Worm (Caenorhabditis elegans) whole organism, L1 larva: ENCODE measurements around the gene arrd-24.

Source experiments
- C04F5.9 ChIP-seq: sonication (generic microtip); optimal IDR thresholded peaks from 2 replicates; lab custom pipeline; 2016; ENCODE audit warnings: missing genetic modification characterization, missing compliant biosample characterization
- lsy-2 ChIP-seq, 2 experiments: fragments of 150-350 bp; optimal IDR thresholded peaks; 2 replicates each; lab custom pipeline; 2014; ENCODE audit warnings: missing biosample characterization in 2 of 2, missing genetic modification characterization in 2 of 2
- mdl-1 ChIP-seq, 2 experiments: fragments of 150-350 bp; optimal IDR thresholded peaks; 2 replicates each; lab custom pipeline; 2014 to 2017; ENCODE audit warnings: missing biosample characterization in 2 of 2, missing genetic modification characterization in 2 of 2, inconsistent platforms in 1 of 2
- nhr-71 ChIP-seq: sonication (generic microtip); optimal IDR thresholded peaks from 2 replicates; lab custom pipeline; 2016; ENCODE audit warnings: mild to moderate bottlenecking, missing genetic modification characterization, moderate library complexity, missing compliant biosample characterization
- snpc-4 ChIP-seq: fragments of 150-350 bp; optimal IDR thresholded peaks from 2 replicates; lab custom pipeline; 2014; ENCODE audit warnings: missing biosample characterization, missing genetic modification characterization
- unc-130 ChIP-seq: fragments of 150-350 bp; optimal IDR thresholded peaks from 2 replicates; lab custom pipeline; 2017; ENCODE audit warnings: missing biosample characterization, missing genetic modification characterization, inconsistent platforms

DNA sequence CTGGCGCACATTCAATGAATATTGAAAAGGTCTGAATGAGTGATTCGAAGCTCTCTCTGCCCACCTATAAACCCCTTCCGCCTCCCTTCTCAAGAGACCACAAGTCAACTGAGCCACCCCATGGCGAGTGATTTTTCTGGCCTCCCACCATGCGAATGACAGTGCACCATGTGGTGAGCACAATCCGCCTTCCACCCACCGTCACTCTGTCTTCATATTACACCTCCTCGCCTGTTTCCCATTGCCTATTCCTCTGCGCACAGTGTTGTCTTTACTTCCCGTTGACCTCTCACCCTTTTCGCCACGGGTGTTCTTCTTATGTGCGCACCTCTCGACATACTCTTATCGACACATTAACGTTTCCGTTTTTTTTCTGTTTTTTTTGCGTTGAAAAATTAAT, 46.6 kb upstream of the arrd-24 start:
- TF ChIP-seq lsy-2 (tag; optimal IDR thresholded peaks at IDR 0.05; lab: Kevin White, UChicago), result no peak
- TF ChIP-seq unc-130, result no peak
- TF ChIP-seq mdl-1 (tag; optimal IDR thresholded peaks at IDR 0.05; lab: Kevin White, UChicago), result no peak
- no peak for TF ChIP-seq C04F5.9 (tag; lab: Kevin White, UChicago)
- TF ChIP-seq snpc-4, result no peak
- TF ChIP-seq nhr-71 (tag; lab: Kevin White, UChicago), result no peak
